Fruit fly (Drosophila melanogaster) whole organism, embryonic: ENCODE measurements around the gene Rhp.

Experiments
- CG1024 ChIP-seq: fragments of 200-800 bp; sonication (Bioruptor generic); IDR thresholded peaks from 2 replicates; pipeline ENCODE4 v1.3.6; 2022; ENCODE audit warnings: missing biosample characterization, missing genetic modification characterization
- CG10462 ChIP-seq: fragments of 200-800 bp; sonication (Bioruptor generic); optimal IDR thresholded peaks from 2 replicates; lab custom pipeline; 2016; ENCODE audit warnings: missing biosample characterization, missing genetic modification characterization
- CG13287 ChIP-seq: fragments of 200-800 bp; sonication (Bioruptor generic); IDR thresholded peaks from 2 replicates; pipeline ENCODE4 v1.3.6; 2022; ENCODE audit warnings: missing biosample characterization, missing genetic modification characterization; ENCODE audit not compliant: partially characterized antibody
- CG13775 ChIP-seq: fragments of 200-800 bp; sonication (Bioruptor generic); optimal IDR thresholded peaks from 3 replicates; lab custom pipeline; 2017; ENCODE audit warnings: missing biosample characterization, mild to moderate bottlenecking, missing genetic modification characterization
- CG17328 ChIP-seq: fragments of 200-800 bp; sonication (Bioruptor generic); IDR thresholded peaks from 2 replicates; pipeline ENCODE4 v1.3.6; 2022; ENCODE audit warnings: missing biosample characterization, missing genetic modification characterization
- CG2120 ChIP-seq: fragments of 200-800 bp; sonication (Bioruptor generic); optimal IDR thresholded peaks from 3 replicates; lab custom pipeline; 2016; ENCODE audit warnings: missing biosample characterization, missing genetic modification characterization
- CG4328 ChIP-seq: fragments of 200-800 bp; sonication (Bioruptor generic); optimal IDR thresholded peaks from 3 replicates; lab custom pipeline; 2017; ENCODE audit warnings: missing biosample characterization, missing genetic modification reagents, missing genetic modification characterization
- CG4707 ChIP-seq: fragments of 200-800 bp; sonication (Bioruptor generic); optimal IDR thresholded peaks from 2 replicates; lab custom pipeline; 2018; ENCODE audit warnings: missing biosample characterization, mild to moderate bottlenecking, missing genetic modification characterization, moderate library complexity
- E2f1 ChIP-seq: fragments of 200-800 bp; sonication (Bioruptor generic); IDR thresholded peaks from 2 replicates; pipeline ENCODE4 v1.3.6; 2022; ENCODE audit warnings: missing biosample characterization, missing genetic modification characterization
- al ChIP-seq: fragments of 200-800 bp; sonication (Bioruptor generic); IDR thresholded peaks from 2 replicates; pipeline ENCODE4 v1.3.6; 2022; ENCODE audit warnings: missing biosample characterization, missing genetic modification characterization
- ato ChIP-seq: fragments of 200-800 bp; sonication (Bioruptor generic); IDR thresholded peaks from 2 replicates; pipeline ENCODE4 v1.3.6; 2022; ENCODE audit warnings: missing biosample characterization, missing genetic modification characterization; ENCODE audit not compliant: partially characterized antibody
- chn ChIP-seq: fragments of 200-800 bp; sonication (Bioruptor generic); optimal IDR thresholded peaks from 2 replicates; lab custom pipeline; 2016; ENCODE audit warnings: missing biosample characterization, missing genetic modification characterization
- fru ChIP-seq: fragments of >200 bp; optimal IDR thresholded peaks from 2 replicates; lab custom pipeline; 2017
- hb ChIP-seq: fragments of 200-800 bp; sonication (Bioruptor generic); IDR thresholded peaks from 3 replicates; pipeline ENCODE4 v1.3.6; 2022; ENCODE audit warnings: missing biosample characterization, missing genetic modification characterization; ENCODE audit not compliant: partially characterized antibody
- mam ChIP-seq: fragments of 200-800 bp; sonication (Bioruptor generic); optimal IDR thresholded peaks from 3 replicates; lab custom pipeline; 2016; ENCODE audit warnings: missing biosample characterization, missing genetic modification characterization
- p53 ChIP-seq: fragments of 200-800 bp; sonication (Bioruptor generic); optimal IDR thresholded peaks from 2 replicates; lab custom pipeline; 2016; ENCODE audit warnings: missing biosample characterization, missing genetic modification characterization
- pan ChIP-seq, 4 experiments: fragments of >200 bp in 3 of 4; fragments of 200-800 bp in 1 of 4; sonication (Bioruptor generic) in 1 of 4; optimal IDR thresholded peaks in 3 of 4; IDR thresholded peaks in 1 of 4; 2 replicates each; pipeline versions ENCODE4 v1.3.6 to Lab custom; 2017 to 2022; ENCODE audit warnings: missing biosample characterization in 2 of 4, missing genetic modification characterization in 2 of 4, mixed read lengths in 1 of 4

The Rhp gene

DNA sequence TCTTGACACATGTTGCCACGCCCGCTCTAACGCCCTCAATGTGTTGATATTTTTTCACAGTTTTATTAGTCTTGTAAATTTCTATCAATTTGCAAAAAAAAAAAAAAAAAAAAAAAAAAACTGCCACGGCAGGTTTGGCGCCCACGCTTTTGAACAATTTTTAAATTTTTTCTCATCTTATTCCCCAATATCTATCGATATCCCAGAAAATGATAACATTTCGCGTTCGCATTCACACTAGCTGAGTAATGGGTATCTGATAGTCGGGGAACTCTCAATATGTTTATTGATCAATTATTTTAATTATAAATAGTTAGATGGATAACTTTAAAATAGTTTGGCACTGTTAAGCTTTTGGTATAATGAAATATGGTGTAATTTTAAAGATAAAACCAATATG is 52.6 kb downstream of the Rhp start (continued):
- TF ChIP-seq CG2120 (GFP tag; lab: Kevin White, UChicago) = no peak
- peak; percentile 95 for TF ChIP-seq ato (GFP tag; lab: Robert Waterston, UW)
- no peak for TF ChIP-seq mam (GFP tag; lab: Kevin White, UChicago)
- TF ChIP-seq CG13287 (GFP tag; lab: Robert Waterston, UW) = peak; percentile 81
- peak; percentile 88 for TF ChIP-seq hb (GFP tag; lab: Robert Waterston, UW)
- TF ChIP-seq chn = no peak
- TF ChIP-seq CG4328 = no peak
- no peak for TF ChIP-seq al (GFP tag; lab: Robert Waterston, UW)
- no peak for TF ChIP-seq CG17328 (GFP tag; lab: Robert Waterston, UW)
- TF ChIP-seq p53 (GFP tag; lab: Kevin White, UChicago) = no peak
- TF ChIP-seq CG4707 = no peak
- no peak for TF ChIP-seq CG13775
- no peak for TF ChIP-seq fru (lab: Kevin White, UChicago)
- TF ChIP-seq CG1024 (GFP tag; lab: Robert Waterston, UW) = no peak
- no peak for TF ChIP-seq pan (optimal IDR thresholded peaks at IDR 0.05; lab: Kevin White, UChicago)
- TF ChIP-seq pan (GFP tag; optimal IDR thresholded peaks at IDR 0.05 in 1 of 2, IDR thresholded peaks at IDR 0.05 in 1 of 2) = no peak
- no peak for TF ChIP-seq CG10462
- no peak for TF ChIP-seq E2f1 (GFP tag; lab: Robert Waterston, UW)
